Worm (Caenorhabditis elegans): ENCODE measurements around the gene AH9.4.

DNA sequence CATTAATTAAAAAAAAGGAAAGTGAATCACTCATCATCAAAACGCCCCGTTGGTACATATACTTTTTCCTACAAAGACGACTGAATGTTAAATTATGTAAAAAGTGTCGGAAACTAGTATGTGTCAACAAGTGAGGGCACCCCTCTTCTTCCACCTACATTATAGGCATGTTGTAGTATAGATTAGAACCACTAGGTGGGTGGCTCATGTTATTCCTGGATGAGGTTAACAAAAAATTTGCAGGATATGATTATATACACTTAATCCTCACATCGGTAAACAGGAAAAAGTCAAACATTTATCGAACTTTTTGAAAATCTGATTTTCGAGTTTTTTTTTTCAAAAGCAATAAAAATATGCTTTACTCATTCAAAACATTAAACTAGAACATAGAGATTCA lies 1.9 kb upstream of the AH9.4 start:
- TF ChIP-seq him-1 (tag; optimal IDR thresholded peaks at IDR 0.05) (no peak), dao-5 (tag; optimal IDR thresholded peaks at IDR 0.05) (no peak), W03F9.2 (tag; optimal IDR thresholded peaks at IDR 0.05) (no peak)
